Fruit fly (Drosophila melanogaster) whole organism, adult: ENCODE results near the gene lcs.

Experiments
- CG11617 ChIP-seq: fragments of 200-800 bp; sonication (Bioruptor generic); optimal IDR thresholded peaks from 2 replicates; lab custom pipeline; 2017; ENCODE audit warnings: mild to moderate bottlenecking, missing biosample characterization, missing genetic modification reagents, missing genetic modification characterization
- CG12768 ChIP-seq: fragments of 200-800 bp; sonication (Bioruptor generic); optimal IDR thresholded peaks from 2 replicates; lab custom pipeline; 2017; ENCODE audit warnings: missing biosample characterization, missing genetic modification characterization, mild to moderate bottlenecking, moderate library complexity, missing genetic modification reagents
- CG14711 ChIP-seq: fragments of 200-800 bp; sonication (Bioruptor generic); optimal IDR thresholded peaks from 2 replicates; lab custom pipeline; 2018; ENCODE audit warnings: missing biosample characterization, mild to moderate bottlenecking, missing genetic modification characterization, moderate library complexity
- CG1620 ChIP-seq: fragments of 200-800 bp; sonication (Bioruptor generic); optimal IDR thresholded peaks from 2 replicates; lab custom pipeline; 2016; ENCODE audit warnings: missing biosample characterization, missing genetic modification characterization
- CG33017 ChIP-seq: fragments of 200-800 bp; sonication (Bioruptor generic); optimal IDR thresholded peaks from 2 replicates; lab custom pipeline; 2018; ENCODE audit warnings: missing biosample characterization, mild to moderate bottlenecking, missing genetic modification characterization, moderate library complexity
- CG5204 ChIP-seq: fragments of 200-800 bp; sonication (Bioruptor generic); optimal IDR thresholded peaks from 2 replicates; lab custom pipeline; 2016; ENCODE audit warnings: missing biosample characterization, missing genetic modification characterization
- CG7045 ChIP-seq: fragments of 200-800 bp; sonication (Bioruptor generic); optimal IDR thresholded peaks from 2 replicates; lab custom pipeline; 2017; ENCODE audit warnings: missing biosample characterization, mild to moderate bottlenecking, missing genetic modification characterization
- CG7101 ChIP-seq: fragments of 200-800 bp; sonication (Bioruptor generic); optimal IDR thresholded peaks from 2 replicates; lab custom pipeline; 2018; ENCODE audit warnings: missing biosample characterization, mild to moderate bottlenecking, missing genetic modification characterization, moderate library complexity
- Clk ChIP-seq: fragments of 200-800 bp; sonication (Bioruptor generic); optimal IDR thresholded peaks from 2 replicates; lab custom pipeline; 2017; ENCODE audit warnings: missing biosample characterization, missing genetic modification characterization
- Crg-1 ChIP-seq: fragments of 200-800 bp; sonication (Bioruptor generic); optimal IDR thresholded peaks from 2 replicates; lab custom pipeline; 2016; ENCODE audit warnings: missing biosample characterization, missing genetic modification characterization
- Hr96 ChIP-seq: fragments of 200-800 bp; sonication (Bioruptor generic); optimal IDR thresholded peaks from 2 replicates; lab custom pipeline; 2016; ENCODE audit warnings: missing biosample characterization, missing genetic modification characterization
- Mnt ChIP-seq: fragments of 200-800 bp; sonication (Bioruptor generic); optimal IDR thresholded peaks from 2 replicates; lab custom pipeline; 2016; ENCODE audit warnings: missing biosample characterization, mild to moderate bottlenecking, missing genetic modification characterization
- bab1 ChIP-seq: fragments of 200-800 bp; sonication (Bioruptor generic); optimal IDR thresholded peaks from 3 replicates; lab custom pipeline; 2019; ENCODE audit warnings: missing biosample characterization, mild to moderate bottlenecking, missing genetic modification characterization, moderate library complexity
- cic ChIP-seq: fragments of 200-800 bp; sonication (Bioruptor generic); optimal IDR thresholded peaks from 2 replicates; lab custom pipeline; 2017; ENCODE audit warnings: missing biosample characterization, mild to moderate bottlenecking, missing genetic modification characterization, moderate library complexity
- cnc ChIP-seq, 2 experiments: fragments of >200 bp; optimal IDR thresholded peaks; 2 replicates each; lab custom pipeline; 2017
- kay ChIP-seq: fragments of 200-800 bp; sonication (Bioruptor generic); peaks from one replicate; lab custom pipeline; 2016; ENCODE audit warnings: missing biosample characterization, missing genetic modification characterization, borderline replicate concordance
- ovo ChIP-seq: fragments of 200-800 bp; sonication (Bioruptor generic); optimal IDR thresholded peaks from 2 replicates; lab custom pipeline; 2016; ENCODE audit warnings: missing biosample characterization, missing genetic modification characterization
- pad ChIP-seq: fragments of 200-800 bp; sonication (Bioruptor generic); optimal IDR thresholded peaks from 3 replicates; lab custom pipeline; 2017; ENCODE audit warnings: missing biosample characterization, missing genetic modification characterization, mild to moderate bottlenecking, moderate library complexity, missing genetic modification reagents
- tj ChIP-seq: fragments of 200-800 bp; sonication (Bioruptor generic); optimal IDR thresholded peaks from 3 replicates; lab custom pipeline; 2017; ENCODE audit warnings: missing biosample characterization, mild to moderate bottlenecking, missing genetic modification characterization, moderate library complexity
- toe ChIP-seq: fragments of 200-800 bp; sonication (Bioruptor generic); optimal IDR thresholded peaks from 2 replicates; lab custom pipeline; 2016; ENCODE audit warnings: missing biosample characterization, missing genetic modification characterization

The lcs gene

dm6 chrX:21357810-21358671 lies 39.1 kb downstream of the lcs start, which contains the start of gene Septin1:
Gene Septin1 (plus strand): TSS chrX:21358286.
- no peak for TF ChIP-seq tj (GFP tag; lab: Kevin White, UChicago)
- no peak for TF ChIP-seq CG12768 (GFP tag; lab: Kevin White, UChicago)
- TF ChIP-seq Crg-1 (GFP tag; lab: Kevin White, UChicago): no peak
- peak; percentile 0 for TF ChIP-seq CG1620
- peak; percentile 3 for TF ChIP-seq CG14711
- no peak for TF ChIP-seq Clk (GFP tag; lab: Kevin White, UChicago)
- no peak for TF ChIP-seq kay (GFP tag; lab: Kevin White, UChicago)
- no peak for TF ChIP-seq CG7045 (GFP tag; lab: Kevin White, UChicago)
- TF ChIP-seq pad (GFP tag; lab: Kevin White, UChicago): no peak
- no peak for TF ChIP-seq cnc (optimal IDR thresholded peaks at IDR 0.05; lab: Kevin White, UChicago)
- peak; percentile 39 for TF ChIP-seq Mnt (GFP tag; lab: Kevin White, UChicago)
- TF ChIP-seq CG11617 (GFP tag; lab: Kevin White, UChicago): peak; percentile 45

- TF ChIP-seq CG33017 (tag; lab: Kevin White, UChicago): no peak
- peak; percentile 69 for TF ChIP-seq cic (GFP tag; lab: Kevin White, UChicago)
- TF ChIP-seq ovo: no peak
Observed at dm6 chrX:21353541-21353940, 43.6 kb downstream of the lcs start.

dm6 chrX:21351210-21351824 lies 45.8 kb downstream of the lcs start:
- TF ChIP-seq CG33017 (tag; lab: Kevin White, UChicago) (no peak), cnc (optimal IDR thresholded peaks at IDR 0.05; lab: Kevin White, UChicago) (no peak), CG11617 (GFP tag; lab: Kevin White, UChicago) (no peak), Clk (GFP tag; lab: Kevin White, UChicago) (no peak), CG7101 (tag; lab: Kevin White, UChicago) (no peak), Crg-1 (GFP tag; lab: Kevin White, UChicago) (no peak), Mnt (GFP tag; lab: Kevin White, UChicago) (no peak), CG5204 (GFP tag; lab: Kevin White, UChicago) (no peak), CG12768 (GFP tag; lab: Kevin White, UChicago) (no peak), tj (GFP tag; lab: Kevin White, UChicago) (no peak), CG14711 (no peak), bab1 (GFP tag; lab: Kevin White, UChicago) (no peak), toe (no peak), Hr96 (GFP tag; lab: Kevin White, UChicago) (no peak), ovo (no peak), kay (GFP tag; lab: Kevin White, UChicago) (no peak), CG1620 (no peak)

DNA sequence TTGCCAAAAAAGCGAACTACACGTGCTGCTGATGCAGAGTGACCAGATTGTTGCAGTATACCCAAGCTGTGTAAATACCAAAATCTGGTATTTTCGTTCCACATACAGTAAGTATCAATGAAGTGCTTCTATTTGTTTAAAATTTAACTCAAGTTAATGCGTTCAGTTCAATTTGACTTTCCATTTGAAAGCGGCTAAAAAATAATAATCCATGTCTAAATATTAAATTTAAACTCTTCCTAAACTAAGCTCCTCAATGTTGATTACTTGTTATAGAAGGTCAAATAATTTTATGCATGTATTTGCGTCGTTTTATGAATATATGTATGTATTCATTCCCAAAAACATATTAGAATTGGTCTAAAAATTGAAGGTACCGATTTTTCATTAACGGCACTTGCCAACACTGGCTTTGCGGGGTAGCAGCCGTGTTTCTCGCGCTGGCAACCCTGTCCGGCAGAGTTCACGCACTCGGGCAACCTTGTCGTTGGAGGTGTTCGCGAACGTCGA lies 47.3 kb downstream of the lcs start, which contains the start of the genes peng and sol:
peng (minus strand) TSS at position 44 of the 510 bp plus-strand sequence.
sol (plus strand) TSS at position 481 of the 510 bp plus-strand sequence.
- TF ChIP-seq ovo (peak; percentile 29), pad (GFP tag; lab: Kevin White, UChicago) (peak; percentile 72), CG1620 (peak; percentile 79), bab1 (GFP tag; lab: Kevin White, UChicago) (peak; percentile 68), CG12768 (GFP tag; lab: Kevin White, UChicago) (no peak), toe (peak; percentile 66), CG11617 (GFP tag; lab: Kevin White, UChicago) (peak; percentile 80), CG5204 (GFP tag; lab: Kevin White, UChicago) (no peak), cnc (optimal IDR thresholded peaks at IDR 0.05; lab: Kevin White, UChicago) (no peak), tj (GFP tag; lab: Kevin White, UChicago) (peak; percentile 46), CG14711 (peak; percentile 97), CG7101 (tag; lab: Kevin White, UChicago) (peak; percentile 79), Crg-1 (GFP tag; lab: Kevin White, UChicago) (peak; percentile 80), Clk (GFP tag; lab: Kevin White, UChicago) (peak; percentile 26), Mnt (GFP tag; lab: Kevin White, UChicago) (peak; percentile 98), CG33017 (tag; lab: Kevin White, UChicago) (peak; percentile 2), kay (GFP tag; lab: Kevin White, UChicago) (no peak), CG7045 (GFP tag; lab: Kevin White, UChicago) (no peak), cic (GFP tag; lab: Kevin White, UChicago) (no peak), Hr96 (GFP tag; lab: Kevin White, UChicago) (no peak)
